Worm (Caenorhabditis elegans) whole organism, L3 larva: ENCODE results near the gene F58A4.6.
A peak's percentile ranks its signal among the peaks of the same experiment; 100 is the strongest.

Source experiments
- R02D3.7 ChIP-seq: fragments of 150-350 bp; optimal IDR thresholded peaks from 2 replicates; lab custom pipeline; 2014; ENCODE audit warnings: missing biosample characterization, missing genetic modification characterization
- ZK546.5 ChIP-seq: sonication (generic microtip); optimal IDR thresholded peaks from 2 replicates; lab custom pipeline; 2017; ENCODE audit warnings: missing biosample characterization, missing genetic modification characterization
- aly-2 ChIP-seq: fragments of 150-350 bp; optimal IDR thresholded peaks from 2 replicates; lab custom pipeline; 2014; ENCODE audit warnings: missing biosample characterization, missing genetic modification characterization
- ama-1 ChIP-seq: fragments of 150-350 bp; optimal IDR thresholded peaks from 2 replicates; lab custom pipeline; 2018
- ceh-16 ChIP-seq: sonication (generic microtip); optimal IDR thresholded peaks from 2 replicates; lab custom pipeline; 2017; ENCODE audit warnings: missing biosample characterization, missing genetic modification characterization
- ceh-28 ChIP-seq: fragments of 150-350 bp; optimal IDR thresholded peaks from 2 replicates; lab custom pipeline; 2014; ENCODE audit warnings: missing biosample characterization, missing genetic modification reagents, missing genetic modification characterization
- ceh-82 ChIP-seq: fragments of 150-350 bp; optimal IDR thresholded peaks from 2 replicates; lab custom pipeline; 2014; ENCODE audit warnings: missing biosample characterization, missing genetic modification characterization
- ceh-9 ChIP-seq: sonication (generic microtip); optimal IDR thresholded peaks from 2 replicates; lab custom pipeline; 2018; ENCODE audit warnings: missing biosample characterization, missing genetic modification characterization
- daf-12 ChIP-seq: fragments of 150-350 bp; optimal IDR thresholded peaks from 2 replicates; lab custom pipeline; 2014; ENCODE audit warnings: missing biosample characterization, missing genetic modification reagents, missing genetic modification characterization
- egl-27 ChIP-seq: sonication (generic microtip); optimal IDR thresholded peaks from 4 replicates; lab custom pipeline; 2017; ENCODE audit warnings: missing biosample characterization, missing genetic modification reagents, missing genetic modification characterization
- egl-5 ChIP-seq: fragments of 150-350 bp; optimal IDR thresholded peaks from 2 replicates; lab custom pipeline; 2017; ENCODE audit warnings: missing biosample characterization, missing genetic modification reagents, missing genetic modification characterization, inconsistent platforms
- elt-1 ChIP-seq: fragments of 150-350 bp; optimal IDR thresholded peaks from 2 replicates; lab custom pipeline; 2014; ENCODE audit warnings: missing biosample characterization, missing genetic modification characterization
- elt-2 ChIP-seq: sonication (generic microtip); optimal IDR thresholded peaks from 2 replicates; lab custom pipeline; 2016; ENCODE audit warnings: missing genetic modification reagents, mild to moderate bottlenecking, missing genetic modification characterization, missing compliant biosample characterization
- eor-1 ChIP-seq, 2 experiments: fragments of 150-350 bp; optimal IDR thresholded peaks; 2 replicates each; lab custom pipeline; 2014 to 2018; ENCODE audit warnings: missing biosample characterization in 2 of 2, missing genetic modification characterization in 2 of 2
- fkh-10 ChIP-seq: sonication (generic microtip); optimal IDR thresholded peaks from 2 replicates; lab custom pipeline; 2017; ENCODE audit warnings: missing biosample characterization, missing genetic modification reagents, missing genetic modification characterization
- fkh-2 ChIP-seq: fragments of 150-350 bp; optimal IDR thresholded peaks from 2 replicates; lab custom pipeline; 2014; ENCODE audit warnings: missing biosample characterization, missing genetic modification reagents, missing genetic modification characterization
- fos-1 ChIP-seq: fragments of 150-350 bp; optimal IDR thresholded peaks from 2 replicates; lab custom pipeline; 2014; ENCODE audit warnings: missing biosample characterization, missing genetic modification characterization
- hmg-11 ChIP-seq: sonication (generic microtip); optimal IDR thresholded peaks from 2 replicates; lab custom pipeline; 2016; ENCODE audit warnings: missing genetic modification characterization, missing compliant biosample characterization
- jun-1 ChIP-seq: fragments of 150-350 bp; optimal IDR thresholded peaks from 2 replicates; lab custom pipeline; 2014; ENCODE audit warnings: missing biosample characterization, missing genetic modification reagents, missing genetic modification characterization
- lin-15B ChIP-seq: fragments of 150-350 bp; optimal IDR thresholded peaks from 2 replicates; lab custom pipeline; 2014; ENCODE audit warnings: missing biosample characterization, missing genetic modification characterization
- lin-39 ChIP-seq: fragments of 150-350 bp; optimal IDR thresholded peaks from 2 replicates; lab custom pipeline; 2018; ENCODE audit warnings: missing biosample characterization, missing genetic modification reagents, missing genetic modification characterization
- lsy-12 ChIP-seq: sonication (generic microtip); optimal IDR thresholded peaks from 2 replicates; lab custom pipeline; 2016; ENCODE audit warnings: mild to moderate bottlenecking, missing genetic modification characterization, missing compliant biosample characterization
- mdl-1 ChIP-seq: fragments of 150-350 bp; optimal IDR thresholded peaks from 2 replicates; lab custom pipeline; 2014; ENCODE audit warnings: missing biosample characterization, missing genetic modification characterization
- mml-1 ChIP-seq: fragments of 150-350 bp; sonication (generic microtip); optimal IDR thresholded peaks from 3 replicates; lab custom pipeline; 2014; ENCODE audit warnings: missing biosample characterization, missing genetic modification characterization
- nfya-1 ChIP-seq: sonication (generic microtip); optimal IDR thresholded peaks from 2 replicates; lab custom pipeline; 2017; ENCODE audit warnings: missing genetic modification characterization, mild to moderate bottlenecking, missing compliant biosample characterization, antibody characterized with exemption, moderate library complexity; ENCODE audit not compliant: insufficient read depth
- nhr-11 ChIP-seq: fragments of 150-350 bp; optimal IDR thresholded peaks from 2 replicates; lab custom pipeline; 2014; ENCODE audit warnings: missing biosample characterization, missing genetic modification characterization
- nhr-12 ChIP-seq: fragments of 150-350 bp; optimal IDR thresholded peaks from 2 replicates; lab custom pipeline; 2014; ENCODE audit warnings: missing biosample characterization, missing genetic modification characterization
- nhr-23 ChIP-seq: fragments of 150-350 bp; optimal IDR thresholded peaks from 2 replicates; lab custom pipeline; 2014; ENCODE audit warnings: missing biosample characterization, missing genetic modification reagents, missing genetic modification characterization
- nhr-25 ChIP-seq: sonication (generic microtip); optimal IDR thresholded peaks from 2 replicates; lab custom pipeline; 2017; ENCODE audit warnings: missing biosample characterization, missing genetic modification characterization
- nhr-28 ChIP-seq: fragments of 150-350 bp; optimal IDR thresholded peaks from 2 replicates; lab custom pipeline; 2014; ENCODE audit warnings: missing biosample characterization, missing genetic modification characterization
- nhr-43 ChIP-seq: sonication (generic microtip); optimal IDR thresholded peaks from 2 replicates; lab custom pipeline; 2016; ENCODE audit warnings: mild to moderate bottlenecking, missing genetic modification characterization, missing compliant biosample characterization; ENCODE audit not compliant: poor library complexity, severe bottlenecking
- nhr-67 ChIP-seq: fragments of 150-350 bp; optimal IDR thresholded peaks from 2 replicates; lab custom pipeline; 2014; ENCODE audit warnings: missing biosample characterization, missing genetic modification characterization
- nhr-76 ChIP-seq: fragments of 150-350 bp; sonication (generic microtip); optimal IDR thresholded peaks from 5 replicates; lab custom pipeline; 2014; ENCODE audit warnings: missing biosample characterization, missing genetic modification characterization
- nhr-77 ChIP-seq: fragments of 150-350 bp; optimal IDR thresholded peaks from 2 replicates; lab custom pipeline; 2014; ENCODE audit warnings: missing biosample characterization, missing genetic modification characterization
- pha-4 ChIP-seq: fragments of 150-350 bp; optimal IDR thresholded peaks from 2 replicates; lab custom pipeline; 2014; ENCODE audit warnings: missing biosample characterization, missing genetic modification reagents, missing genetic modification characterization
- pqm-1 ChIP-seq: fragments of 150-350 bp; optimal IDR thresholded peaks from 2 replicates; lab custom pipeline; 2017; ENCODE audit warnings: missing biosample characterization, missing genetic modification characterization, inconsistent platforms
- sea-2 ChIP-seq: fragments of 150-350 bp; sonication (generic microtip); optimal IDR thresholded peaks from 4 replicates; lab custom pipeline; 2014; ENCODE audit warnings: missing biosample characterization, missing genetic modification reagents, missing genetic modification characterization
- skn-1 ChIP-seq: fragments of 150-350 bp; optimal IDR thresholded peaks from 2 replicates; lab custom pipeline; 2014; ENCODE audit warnings: missing biosample characterization, missing genetic modification characterization
- snpc-4 ChIP-seq: fragments of 150-350 bp; optimal IDR thresholded peaks from 2 replicates; lab custom pipeline; 2014; ENCODE audit warnings: missing biosample characterization, missing genetic modification characterization
- tbx-2 ChIP-seq: sonication (generic microtip); optimal IDR thresholded peaks from 2 replicates; lab custom pipeline; 2016; ENCODE audit warnings: mild to moderate bottlenecking, missing genetic modification characterization, missing compliant biosample characterization
- unc-39 ChIP-seq: sonication (generic microtip); optimal IDR thresholded peaks from 4 replicates; lab custom pipeline; 2017; ENCODE audit warnings: missing biosample characterization, missing genetic modification characterization
- unc-62 ChIP-seq: fragments of 150-350 bp; sonication (generic microtip); optimal IDR thresholded peaks from 4 replicates; lab custom pipeline; 2014; ENCODE audit warnings: missing biosample characterization, missing genetic modification reagents, missing genetic modification characterization
- zag-1 ChIP-seq: fragments of 150-350 bp; optimal IDR thresholded peaks from 2 replicates; lab custom pipeline; 2014; ENCODE audit warnings: missing biosample characterization, missing genetic modification characterization
- ztf-11 ChIP-seq: fragments of 150-350 bp; optimal IDR thresholded peaks from 2 replicates; lab custom pipeline; 2014; ENCODE audit warnings: missing biosample characterization, missing genetic modification characterization

F58A4.6 gene

ce11 chrIII:9629054-9629453 is 14.8 kb downstream of the F58A4.6 start, which contains the start of gene tbg-1:
TSS of gene tbg-1 (minus strand) at chrIII:9629154.
- TF ChIP-seq nhr-23: no peak
- TF ChIP-seq daf-12 (tag; lab: Kevin White, UChicago): no peak
- TF ChIP-seq aly-2 (tag; lab: Kevin White, UChicago): no peak
- no peak for TF ChIP-seq ceh-9 (tag; lab: Kevin White, UChicago)
- TF ChIP-seq fkh-10 (GFP tag; lab: Kevin White, UChicago): no peak

- TF ChIP-seq nhr-25 (tag; lab: Kevin White, UChicago) (peak; percentile 37), nhr-23 (peak; percentile 72), elt-1 (tag; lab: Kevin White, UChicago) (no peak), nhr-11 (no peak), nfya-1 (tag; lab: Kevin White, UChicago) (peak; percentile 66), nhr-43 (peak; percentile 77), ztf-11 (tag; lab: Kevin White, UChicago) (no peak), ceh-9 (tag; lab: Kevin White, UChicago) (no peak), lsy-12 (peak; percentile 80), lin-15B (peak; percentile 6), unc-62 (GFP tag; lab: Kevin White, UChicago) (no peak), daf-12 (tag; lab: Kevin White, UChicago) (no peak), elt-2 (tag; lab: Kevin White, UChicago) (peak; percentile 80), mml-1 (tag; lab: Kevin White, UChicago) (no peak), snpc-4 (tag; lab: Kevin White, UChicago) (peak; percentile 53), R02D3.7 (tag; lab: Kevin White, UChicago) (no peak), nhr-67 (tag; lab: Kevin White, UChicago) (peak; percentile 25), egl-5 (tag; lab: Kevin White, UChicago) (peak; percentile 56), skn-1 (peak; percentile 33), lin-39 (tag; lab: Kevin White, UChicago) (peak; percentile 16), eor-1 (tag; optimal IDR thresholded peaks at IDR 0.05; lab: Kevin White, UChicago) (no peak), nhr-28 (tag; lab: Kevin White, UChicago) (no peak), aly-2 (tag; lab: Kevin White, UChicago) (no peak), ZK546.5 (no peak), pha-4 (peak; percentile 82), tbx-2 (tag; lab: Kevin White, UChicago) (peak; percentile 29), jun-1 (tag; lab: Kevin White, UChicago) (peak; percentile 36), unc-39 (tag; lab: Kevin White, UChicago) (no peak), nhr-77 (tag; lab: Kevin White, UChicago) (no peak), zag-1 (tag; lab: Kevin White, UChicago) (no peak), fos-1 (no peak), fkh-10 (GFP tag; lab: Kevin White, UChicago) (no peak), ama-1 (lab: Kevin White, UChicago) (peak; percentile 93), nhr-12 (tag; lab: Kevin White, UChicago) (no peak), ceh-82 (tag; lab: Kevin White, UChicago) (no peak), hmg-11 (tag; lab: Kevin White, UChicago) (peak; percentile 71), pqm-1 (no peak), sea-2 (GFP tag; lab: Kevin White, UChicago) (no peak), fkh-2 (no peak), ceh-16 (tag; lab: Kevin White, UChicago) (no peak), nhr-76 (tag; lab: Kevin White, UChicago) (no peak)
These were observed 15.6 kb downstream of the F58A4.6 start, which contains the start of gene rpac-19 for ce11 chrIII:9629855-9630254. TSS of gene rpac-19 (minus strand) at chrIII:9629885.

- TF ChIP-seq egl-27 (tag; lab: Kevin White, UChicago) (no peak), tbx-2 (tag; lab: Kevin White, UChicago) (peak; percentile 5), mdl-1 (tag; lab: Kevin White, UChicago) (peak; percentile 51), jun-1 (tag; lab: Kevin White, UChicago) (peak; percentile 35), R02D3.7 (tag; lab: Kevin White, UChicago) (peak; percentile 26), egl-5 (tag; lab: Kevin White, UChicago) (peak; percentile 95), mml-1 (tag; lab: Kevin White, UChicago) (no peak), nhr-43 (peak; percentile 62), ama-1 (lab: Kevin White, UChicago) (no peak), ceh-16 (tag; lab: Kevin White, UChicago) (no peak), ceh-28 (tag; lab: Kevin White, UChicago) (peak; percentile 47), nhr-77 (tag; lab: Kevin White, UChicago) (no peak), snpc-4 (tag; lab: Kevin White, UChicago) (peak; percentile 57), hmg-11 (tag; lab: Kevin White, UChicago) (peak; percentile 76), zag-1 (tag; lab: Kevin White, UChicago) (no peak), sea-2 (GFP tag; lab: Kevin White, UChicago) (no peak), eor-1 (tag; optimal IDR thresholded peaks at IDR 0.05; lab: Kevin White, UChicago) (no peak), unc-62 (GFP tag; lab: Kevin White, UChicago) (no peak), pha-4 (peak; percentile 95), pqm-1 (no peak), nhr-12 (tag; lab: Kevin White, UChicago) (no peak), elt-2 (tag; lab: Kevin White, UChicago) (peak; percentile 47), fos-1 (no peak), daf-12 (tag; lab: Kevin White, UChicago) (no peak), nhr-11 (no peak), nfya-1 (tag; lab: Kevin White, UChicago) (peak; percentile 92), lin-15B (peak; percentile 87), elt-1 (tag; lab: Kevin White, UChicago) (peak; percentile 12), nhr-76 (tag; lab: Kevin White, UChicago) (no peak), lsy-12 (peak; percentile 36), nhr-23 (peak; percentile 92), lin-39 (tag; lab: Kevin White, UChicago) (peak; percentile 71), nhr-67 (tag; lab: Kevin White, UChicago) (no peak), ZK546.5 (no peak)
These were observed 16.9 kb downstream of the F58A4.6 start, which contains the start of gene ubc-7 for ce11 chrIII:9631117-9631655. TSS of gene ubc-7 (minus strand) at chrIII:9631167.
